Fruit fly (Drosophila melanogaster) whole organism, embryonic: ENCODE results near the gene CG4066.

Experiments used
- Asciz ChIP-seq: fragments of 200-800 bp; sonication (Bioruptor generic); optimal IDR thresholded peaks from 2 replicates; lab custom pipeline; 2017; ENCODE audit warnings: missing biosample characterization, mild to moderate bottlenecking, missing genetic modification characterization, missing genetic modification reagents
- CG12236 ChIP-seq: fragments of 200-800 bp; sonication (Bioruptor generic); optimal IDR thresholded peaks from 2 replicates; lab custom pipeline; 2016; ENCODE audit warnings: missing biosample characterization, missing genetic modification characterization
- CG12299 ChIP-seq: fragments of 200-800 bp; sonication (Bioruptor generic); optimal IDR thresholded peaks from 2 replicates; lab custom pipeline; 2018; ENCODE audit warnings: missing biosample characterization, mild to moderate bottlenecking, missing genetic modification characterization
- CG12659 ChIP-seq: fragments of 200-800 bp; sonication (Bioruptor generic); optimal IDR thresholded peaks from 3 replicates; lab custom pipeline; 2017; ENCODE audit warnings: mild to moderate bottlenecking, missing biosample characterization, missing genetic modification reagents, missing genetic modification characterization
- CG14710 ChIP-seq: fragments of 200-800 bp; sonication (Bioruptor generic); optimal IDR thresholded peaks from 3 replicates; lab custom pipeline; 2019; ENCODE audit warnings: missing biosample characterization, mild to moderate bottlenecking, missing genetic modification characterization, moderate library complexity
- CG14860 ChIP-seq: fragments of 200-800 bp; sonication (Bioruptor generic); IDR thresholded peaks from 3 replicates; pipeline ENCODE4 v1.3.6; 2022; ENCODE audit warnings: missing biosample characterization, missing genetic modification characterization; ENCODE audit not compliant: partially characterized antibody
- CG15601 ChIP-seq: fragments of 200-800 bp; sonication (Bioruptor generic); optimal IDR thresholded peaks from 3 replicates; lab custom pipeline; 2019; ENCODE audit warnings: missing biosample characterization, mild to moderate bottlenecking, missing genetic modification characterization, moderate library complexity
- CG1602 ChIP-seq: fragments of 200-800 bp; sonication (Bioruptor generic); optimal IDR thresholded peaks from 3 replicates; lab custom pipeline; 2016; ENCODE audit warnings: missing biosample characterization, missing genetic modification characterization
- CG1603 ChIP-seq: fragments of 200-800 bp; sonication (Bioruptor generic); optimal IDR thresholded peaks from 2 replicates; lab custom pipeline; 2019; ENCODE audit warnings: missing biosample characterization, mild to moderate bottlenecking, missing genetic modification characterization, moderate library complexity
- CG17186 ChIP-seq: fragments of 200-800 bp; sonication (Bioruptor generic); optimal IDR thresholded peaks from 3 replicates; lab custom pipeline; 2017; ENCODE audit warnings: missing biosample characterization, missing genetic modification reagents, missing genetic modification characterization
- CG30431 ChIP-seq: fragments of 200-800 bp; sonication (Bioruptor generic); optimal IDR thresholded peaks from 2 replicates; lab custom pipeline; 2017; ENCODE audit warnings: missing biosample characterization, missing genetic modification characterization
- CG34224 ChIP-seq: fragments of 200-800 bp; sonication (Bioruptor generic); IDR thresholded peaks from 3 replicates; pipeline ENCODE4 v1.3.6; 2022; ENCODE audit warnings: missing biosample characterization, missing genetic modification characterization; ENCODE audit not compliant: partially characterized antibody
- CG42726 ChIP-seq: fragments of 200-800 bp; sonication (Bioruptor generic); IDR thresholded peaks from 2 replicates; pipeline ENCODE4 v1.3.6; 2022; ENCODE audit warnings: missing biosample characterization, missing genetic modification characterization; ENCODE audit not compliant: partially characterized antibody
- CG4328 ChIP-seq: fragments of 200-800 bp; sonication (Bioruptor generic); optimal IDR thresholded peaks from 3 replicates; lab custom pipeline; 2017; ENCODE audit warnings: missing biosample characterization, missing genetic modification reagents, missing genetic modification characterization
- CG43689 ChIP-seq: fragments of 200-800 bp; sonication (Bioruptor generic); IDR thresholded peaks from 2 replicates; pipeline ENCODE4 v1.3.6; 2022; ENCODE audit warnings: missing biosample characterization, missing genetic modification characterization
- CG6175 ChIP-seq: fragments of 200-800 bp; sonication (Bioruptor generic); IDR thresholded peaks from 3 replicates; pipeline ENCODE4 v1.3.6; 2022; ENCODE audit warnings: missing biosample characterization, missing genetic modification characterization
- CG7928 ChIP-seq: fragments of 200-800 bp; sonication (Bioruptor generic); optimal IDR thresholded peaks from 2 replicates; lab custom pipeline; 2017; ENCODE audit warnings: missing biosample characterization, mild to moderate bottlenecking, missing genetic modification characterization
- CG8359 ChIP-seq: fragments of 200-800 bp; sonication (Bioruptor generic); optimal IDR thresholded peaks from 2 replicates; lab custom pipeline; 2017; ENCODE audit warnings: missing biosample characterization, mild to moderate bottlenecking, missing genetic modification characterization, borderline replicate concordance
- CG9215 ChIP-seq: fragments of 200-800 bp; sonication (Bioruptor generic); IDR thresholded peaks from 2 replicates; pipeline ENCODE4 v1.3.6; 2022; ENCODE audit warnings: missing biosample characterization, missing genetic modification characterization
- Dfd ChIP-seq, 2 experiments: fragments of >200 bp; optimal IDR thresholded peaks; 2 replicates each; lab custom pipeline; 2017; ENCODE audit warnings: missing biosample characterization in 2 of 2, missing genetic modification characterization in 2 of 2
- E2f1 ChIP-seq: fragments of 200-800 bp; sonication (Bioruptor generic); IDR thresholded peaks from 2 replicates; pipeline ENCODE4 v1.3.6; 2022; ENCODE audit warnings: missing biosample characterization, missing genetic modification characterization
- Hand ChIP-seq: fragments of 200-800 bp; sonication (Bioruptor generic); optimal IDR thresholded peaks from 2 replicates; lab custom pipeline; 2017; ENCODE audit warnings: mild to moderate bottlenecking, missing biosample characterization, missing genetic modification reagents, missing genetic modification characterization
- HmgD ChIP-seq: fragments of 200-800 bp; sonication (Bioruptor generic); optimal IDR thresholded peaks from 3 replicates; lab custom pipeline; 2016; ENCODE audit warnings: missing biosample characterization, missing genetic modification characterization
- Mes4 ChIP-seq: fragments of 200-800 bp; sonication (Bioruptor generic); optimal IDR thresholded peaks from 2 replicates; lab custom pipeline; 2016; ENCODE audit warnings: missing biosample characterization, missing genetic modification characterization
- Oli ChIP-seq: fragments of 200-800 bp; sonication (Bioruptor generic); optimal IDR thresholded peaks from 2 replicates; lab custom pipeline; 2018; ENCODE audit warnings: missing biosample characterization, mild to moderate bottlenecking, missing genetic modification characterization, moderate library complexity
- Six4 ChIP-seq: fragments of 200-800 bp; sonication (Bioruptor generic); optimal IDR thresholded peaks from 2 replicates; lab custom pipeline; 2016; ENCODE audit warnings: missing biosample characterization, missing genetic modification characterization
- Xbp1 ChIP-seq: fragments of 200-800 bp; sonication (Bioruptor generic); optimal IDR thresholded peaks from 3 replicates; lab custom pipeline; 2016; ENCODE audit warnings: missing biosample characterization, mild to moderate bottlenecking, missing genetic modification characterization
- ac ChIP-seq: fragments of 200-800 bp; sonication (Bioruptor generic); optimal IDR thresholded peaks from 3 replicates; lab custom pipeline; 2017; ENCODE audit warnings: missing biosample characterization, mild to moderate bottlenecking, missing genetic modification characterization
- btn ChIP-seq: fragments of 200-800 bp; sonication (Bioruptor generic); optimal IDR thresholded peaks from 2 replicates; lab custom pipeline; 2016; ENCODE audit warnings: missing biosample characterization, missing genetic modification characterization
- chif ChIP-seq, 2 experiments: fragments of 200-800 bp; sonication (Bioruptor generic); optimal IDR thresholded peaks; 3 replicates each; lab custom pipeline; 2016; ENCODE audit warnings: missing biosample characterization in 2 of 2, missing genetic modification characterization in 2 of 2
- chinmo ChIP-seq: fragments of 200-800 bp; sonication (Bioruptor generic); IDR thresholded peaks from 4 replicates; pipeline ENCODE4 v1.3.6; 2022; ENCODE audit warnings: missing biosample characterization, missing genetic modification characterization; ENCODE audit not compliant: partially characterized antibody
- chm ChIP-seq: fragments of 200-800 bp; sonication (Bioruptor generic); IDR thresholded peaks from 2 replicates; pipeline ENCODE4 v1.3.6; 2022; ENCODE audit warnings: missing biosample characterization, missing genetic modification characterization
- ftz-f1 ChIP-seq: fragments of 200-800 bp; sonication (Bioruptor generic); optimal IDR thresholded peaks from 2 replicates; lab custom pipeline; 2016; ENCODE audit warnings: missing biosample characterization, missing genetic modification characterization
- gcm ChIP-seq: fragments of 200-800 bp; sonication (Bioruptor generic); optimal IDR thresholded peaks from 2 replicates; lab custom pipeline; 2019; ENCODE audit warnings: missing biosample characterization, mild to moderate bottlenecking, missing genetic modification characterization, moderate library complexity
- gsb-n ChIP-seq: fragments of 200-800 bp; sonication (Bioruptor generic); optimal IDR thresholded peaks from 3 replicates; lab custom pipeline; 2018; ENCODE audit warnings: missing biosample characterization, mild to moderate bottlenecking, missing genetic modification characterization
- insv ChIP-seq, 2 experiments: fragments of 200-800 bp; sonication (Bioruptor generic); optimal IDR thresholded peaks; 3 replicates each; lab custom pipeline; 2016 to 2018; ENCODE audit warnings: missing biosample characterization in 2 of 2, missing genetic modification characterization in 2 of 2
- inv ChIP-seq: fragments of 200-800 bp; sonication (Bioruptor generic); IDR thresholded peaks from 2 replicates; pipeline ENCODE4 v1.3.6; 2022; ENCODE audit warnings: missing biosample characterization, missing genetic modification characterization; ENCODE audit not compliant: partially characterized antibody
- nerfin-2 ChIP-seq: fragments of 200-800 bp; sonication (Bioruptor generic); IDR thresholded peaks from 2 replicates; pipeline ENCODE4 v1.3.6; 2022; ENCODE audit warnings: missing biosample characterization, missing genetic modification characterization; ENCODE audit not compliant: partially characterized antibody
- nmo ChIP-seq: fragments of 200-800 bp; sonication (Bioruptor generic); optimal IDR thresholded peaks from 2 replicates; lab custom pipeline; 2018; ENCODE audit warnings: missing biosample characterization, mild to moderate bottlenecking, missing genetic modification characterization, moderate library complexity
- nom ChIP-seq: fragments of 200-800 bp; sonication (Bioruptor generic); optimal IDR thresholded peaks from 2 replicates; lab custom pipeline; 2017; ENCODE audit warnings: missing biosample characterization, missing genetic modification characterization, mild to moderate bottlenecking, moderate library complexity, missing genetic modification reagents
- oc ChIP-seq: fragments of 200-800 bp; sonication (Bioruptor generic); optimal IDR thresholded peaks from 2 replicates; lab custom pipeline; 2018; ENCODE audit warnings: missing biosample characterization, mild to moderate bottlenecking, missing genetic modification characterization, moderate library complexity
- odd ChIP-seq: fragments of 200-800 bp; sonication (Bioruptor generic); optimal IDR thresholded peaks from 2 replicates; lab custom pipeline; 2017; ENCODE audit warnings: missing biosample characterization, mild to moderate bottlenecking, missing genetic modification characterization
- pb ChIP-seq: fragments of 200-800 bp; sonication (Bioruptor generic); optimal IDR thresholded peaks from 3 replicates; lab custom pipeline; 2016; ENCODE audit warnings: missing biosample characterization, missing genetic modification characterization
- prd ChIP-seq, 3 experiments: fragments of >200 bp in 2 of 3; fragments of 200-800 bp in 1 of 3; sonication (Bioruptor generic) in 1 of 3; optimal IDR thresholded peaks in 2 of 3; IDR thresholded peaks in 1 of 3; 2 replicates in 2 of 3; 3 replicates in 1 of 3; pipeline versions ENCODE4 v1.3.6 to Lab custom; 2017 to 2022; ENCODE audit warnings: missing biosample characterization in 1 of 3, missing genetic modification characterization in 1 of 3
- sens-2 ChIP-seq: fragments of 200-800 bp; sonication (Bioruptor generic); IDR thresholded peaks from 2 replicates; pipeline ENCODE4 v1.3.6; 2022; ENCODE audit warnings: missing biosample characterization, missing genetic modification characterization
- slp2 ChIP-seq: fragments of 200-800 bp; sonication (Bioruptor generic); optimal IDR thresholded peaks from 2 replicates; lab custom pipeline; 2016; ENCODE audit warnings: missing biosample characterization, missing genetic modification characterization
- tin ChIP-seq: fragments of 200-800 bp; sonication (Bioruptor generic); optimal IDR thresholded peaks from 3 replicates; lab custom pipeline; 2016; ENCODE audit warnings: missing biosample characterization, missing genetic modification characterization
- wor ChIP-seq: fragments of 200-800 bp; sonication (Bioruptor generic); IDR thresholded peaks from 2 replicates; pipeline ENCODE4 v1.3.6; 2022; ENCODE audit warnings: missing biosample characterization, missing genetic modification characterization
- zf30C ChIP-seq: fragments of 200-800 bp; sonication (Bioruptor generic); optimal IDR thresholded peaks from 3 replicates; lab custom pipeline; 2018; ENCODE audit warnings: missing biosample characterization, mild to moderate bottlenecking, missing genetic modification characterization
- zfh1 ChIP-seq: fragments of 200-800 bp; sonication (Bioruptor generic); IDR thresholded peaks from 3 replicates; pipeline ENCODE4 v1.3.6; 2022; ENCODE audit warnings: missing biosample characterization, missing genetic modification characterization

Gene CG4066

dm6 chr3R:12314236-12314635 lies 3.1 kb downstream of the CG4066 start (continued):
- TF ChIP-seq CG34224 (GFP tag; lab: Robert Waterston, UW) (no peak), oc (no peak), inv (GFP tag; lab: Robert Waterston, UW) (no peak), Oli (tag; lab: Kevin White, UChicago) (peak; percentile 39), gsb-n (tag; lab: Kevin White, UChicago) (peak; percentile 22), CG9215 (GFP tag; lab: Robert Waterston, UW) (no peak), gcm (GFP tag; lab: Kevin White, UChicago) (peak; percentile 12), ac (GFP tag; lab: Kevin White, UChicago) (peak; percentile 2), zfh1 (GFP tag; lab: Robert Waterston, UW) (0 out of 3 replicates have a peak, but pooled peaks have one; percentile 40), chinmo (GFP tag; lab: Robert Waterston, UW) (no peak), CG4328 (GFP tag; lab: Kevin White, UChicago) (no peak), tin (peak; percentile 24), Dfd (GFP tag; optimal IDR thresholded peaks at IDR 0.05; lab: Kevin White, UChicago) (no peak), CG12299 (no peak), Hand (GFP tag; lab: Kevin White, UChicago) (no peak), sens-2 (GFP tag; lab: Robert Waterston, UW) (no peak), slp2 (no peak), CG1603 (tag; lab: Kevin White, UChicago) (peak; percentile 9), nom (GFP tag; lab: Kevin White, UChicago) (peak; percentile 72), HmgD (GFP tag; lab: Kevin White, UChicago) (no peak), nmo (peak; percentile 48), odd (GFP tag; lab: Kevin White, UChicago) (no peak), pb (no peak), nerfin-2 (no peak), chm (GFP tag; lab: Robert Waterston, UW) (no peak), wor (GFP tag; lab: Robert Waterston, UW) (no peak), chif (GFP tag; optimal IDR thresholded peaks at IDR 0.05; lab: Kevin White, UChicago) (peak in 1 of 2 experiments; percentile 26), CG8359 (GFP tag; lab: Kevin White, UChicago) (no peak), E2f1 (no peak), CG1602 (GFP tag; lab: Kevin White, UChicago) (peak; percentile 9), ftz-f1 (no peak), Xbp1 (GFP tag; lab: Kevin White, UChicago) (peak; percentile 16), CG15601 (tag; lab: Kevin White, UChicago) (no peak), CG43689 (GFP tag; lab: Robert Waterston, UW) (no peak), prd (optimal IDR thresholded peaks at IDR 0.05; lab: Kevin White, UChicago) (no peak), prd (GFP tag; IDR thresholded peaks at IDR 0.05; lab: Robert Waterston, UW) (peak; percentile 65; the same call in 2 of the 3 replicates), btn (GFP tag; lab: Kevin White, UChicago) (no peak), CG30431 (GFP tag; lab: Kevin White, UChicago) (peak; percentile 29), Asciz (GFP tag; lab: Kevin White, UChicago) (no peak), CG7928 (GFP tag; lab: Kevin White, UChicago) (no peak), Mes4 (GFP tag; lab: Kevin White, UChicago) (no peak), CG12659 (no peak), insv (GFP tag; optimal IDR thresholded peaks at IDR 0.05; lab: Kevin White, UChicago) (no peak), CG42726 (no peak), CG6175 (GFP tag; lab: Robert Waterston, UW) (no peak), zf30C (GFP tag; lab: Kevin White, UChicago) (no peak), CG17186 (GFP tag; lab: Kevin White, UChicago) (no peak), CG12236 (GFP tag; lab: Kevin White, UChicago) (no peak), Six4 (GFP tag; lab: Kevin White, UChicago) (no peak), CG14710 (tag; lab: Kevin White, UChicago) (peak; percentile 9), CG14860 (no peak)
